Worm (Caenorhabditis elegans) whole organism, L1 larva: Measurements from ENCODE around the gene F35C11.4.

Experiments used
- hlh-17 ChIP-seq: fragments of 200-800 bp; sonication (Bioruptor generic); optimal IDR thresholded peaks from 2 replicates; lab custom pipeline; 2018; ENCODE audit warnings: missing genetic modification characterization, mild to moderate bottlenecking, missing compliant biosample characterization, moderate library complexity, borderline replicate concordance
- jun-1 ChIP-seq: fragments of 150-350 bp; optimal IDR thresholded peaks from 2 replicates; lab custom pipeline; 2014; ENCODE audit warnings: missing biosample characterization, missing genetic modification reagents, missing genetic modification characterization
- mdl-1 ChIP-seq, 2 experiments: fragments of 150-350 bp; optimal IDR thresholded peaks; 2 replicates each; lab custom pipeline; 2014 to 2017; ENCODE audit warnings: missing biosample characterization in 2 of 2, missing genetic modification characterization in 2 of 2, inconsistent platforms in 1 of 2
- nhr-28 ChIP-seq: fragments of 150-350 bp; optimal IDR thresholded peaks from 2 replicates; lab custom pipeline; 2014; ENCODE audit warnings: missing biosample characterization, missing genetic modification characterization
- sox-4 ChIP-seq: sonication (generic microtip); optimal IDR thresholded peaks from 2 replicates; lab custom pipeline; 2016; ENCODE audit warnings: missing genetic modification characterization, missing compliant biosample characterization

ce11 chrII:8223945-8224344 lies 24.9 kb upstream of the F35C11.4 start:
- TF ChIP-seq sox-4 (no peak), jun-1 (tag; lab: Kevin White, UChicago) (no peak), hlh-17 (GFP tag; lab: Kevin White, UChicago) (no peak), mdl-1 (tag; optimal IDR thresholded peaks at IDR 0.05; lab: Kevin White, UChicago) (no peak), nhr-28 (tag; lab: Kevin White, UChicago) (no peak)
